Worm (Caenorhabditis elegans) whole organism, L4 larva: ENCODE measurements around the gene W10G6.6.

ENCODE experiments used
- F26F4.8 ChIP-seq: fragments of 200-800 bp; sonication (Bioruptor generic); conservative IDR thresholded peaks from 2 replicates; pipeline ENCODE4 v1.3.6; 2022; ENCODE audit warnings: missing genetic modification characterization, missing compliant biosample characterization
- F44E2.7 ChIP-seq: fragments of 200-800 bp; sonication (Bioruptor generic); IDR thresholded peaks from 2 replicates; pipeline ENCODE4 v2.1.2; 2022; ENCODE audit warnings: missing genetic modification characterization, missing compliant biosample characterization
- F49E8.2 ChIP-seq: sonication (generic microtip); optimal IDR thresholded peaks from 2 replicates; lab custom pipeline; 2016; ENCODE audit warnings: missing compliant biosample characterization, mild to moderate bottlenecking, missing genetic modification characterization, borderline replicate concordance
- T20F7.1 ChIP-seq: fragments of 200-800 bp; sonication (Bioruptor generic); optimal IDR thresholded peaks from 2 replicates; lab custom pipeline; 2018; ENCODE audit warnings: mild to moderate bottlenecking, missing genetic modification characterization, missing compliant biosample characterization
- ZK337.2 ChIP-seq: fragments of 200-800 bp; sonication (Bioruptor generic); IDR thresholded peaks from 2 replicates; pipeline ENCODE4 v1.3.6; 2022; ENCODE audit warnings: missing genetic modification reagents, missing genetic modification characterization, missing compliant biosample characterization
- aha-1 ChIP-seq: fragments of 150-350 bp; peaks from one replicate; lab custom pipeline; 2014; ENCODE audit warnings: missing biosample characterization, missing genetic modification characterization
- ceh-44 ChIP-seq: fragments of 200-800 bp; sonication (Bioruptor generic); IDR thresholded peaks from 2 replicates; pipeline ENCODE4 v1.3.6; 2022; ENCODE audit warnings: missing genetic modification reagents, missing genetic modification characterization, missing compliant biosample characterization
- ceh-82 ChIP-seq: sonication (generic microtip); optimal IDR thresholded peaks from 2 replicates; lab custom pipeline; 2017; ENCODE audit warnings: missing biosample characterization, missing genetic modification characterization
- ces-1 ChIP-seq: fragments of 150-350 bp; sonication (generic microtip); optimal IDR thresholded peaks from 4 replicates; lab custom pipeline; 2014; ENCODE audit warnings: missing biosample characterization, missing genetic modification reagents, missing genetic modification characterization
- cey-2 ChIP-seq: sonication (generic microtip); optimal IDR thresholded peaks from 3 replicates; lab custom pipeline; 2017; ENCODE audit warnings: missing genetic modification characterization, mild to moderate bottlenecking, missing compliant biosample characterization, antibody characterized with exemption, borderline replicate concordance; ENCODE audit not compliant: insufficient read depth
- ctbp-1 ChIP-seq: fragments of 200-800 bp; sonication (Bioruptor generic); IDR thresholded peaks from 2 replicates; pipeline ENCODE4 v1.3.6; 2022; ENCODE audit warnings: missing genetic modification reagents, missing genetic modification characterization, missing compliant biosample characterization
- daf-12 ChIP-seq: fragments of 150-350 bp; optimal IDR thresholded peaks from 2 replicates; lab custom pipeline; 2014; ENCODE audit warnings: missing biosample characterization, missing genetic modification reagents, missing genetic modification characterization
- daf-16 ChIP-seq, 3 experiments: sonication (generic microtip); optimal IDR thresholded peaks; 2 replicates each; lab custom pipeline; 2016 to 2017; ENCODE audit warnings: missing genetic modification characterization in 3 of 3, missing genetic modification reagents in 3 of 3, mild to moderate bottlenecking in 2 of 3, missing compliant biosample characterization in 2 of 3, missing biosample characterization in 1 of 3, moderate library complexity in 1 of 3
- dmd-6 ChIP-seq: fragments of 200-800 bp; sonication (Bioruptor generic); IDR thresholded peaks from 2 replicates; pipeline ENCODE4 v1.3.6; 2022; ENCODE audit warnings: missing genetic modification reagents, missing genetic modification characterization, missing compliant biosample characterization
- duxl-1 ChIP-seq: sonication (generic microtip); optimal IDR thresholded peaks from 2 replicates; lab custom pipeline; 2016; ENCODE audit warnings: mild to moderate bottlenecking, missing genetic modification characterization, moderate library complexity, missing compliant biosample characterization; ENCODE audit not compliant: poor library complexity
- jun-1 ChIP-seq: fragments of 150-350 bp; optimal IDR thresholded peaks from 2 replicates; lab custom pipeline; 2014; ENCODE audit warnings: missing biosample characterization, missing genetic modification reagents, missing genetic modification characterization
- lin-13 ChIP-seq: fragments of 150-350 bp; optimal IDR thresholded peaks from 2 replicates; lab custom pipeline; 2014; ENCODE audit warnings: missing biosample characterization, missing genetic modification reagents, missing genetic modification characterization
- lin-15B ChIP-seq: fragments of 150-350 bp; sonication (generic microtip); optimal IDR thresholded peaks from 3 replicates; lab custom pipeline; 2014; ENCODE audit warnings: missing biosample characterization, missing genetic modification characterization
- madf-9 ChIP-seq: fragments of 200-800 bp; sonication (Bioruptor generic); conservative IDR thresholded peaks from 2 replicates; pipeline ENCODE4 v1.3.6; 2022; ENCODE audit warnings: missing genetic modification reagents, missing genetic modification characterization, missing compliant biosample characterization
- mdl-1 ChIP-seq, 2 experiments: fragments of 150-350 bp in 1 of 2; sonication (generic microtip) in 1 of 2; optimal IDR thresholded peaks; 2 replicates each; lab custom pipeline; 2014 to 2017; ENCODE audit warnings: missing biosample characterization in 2 of 2, missing genetic modification characterization in 2 of 2
- mdt-29 ChIP-seq: fragments of 200-800 bp; sonication (Bioruptor generic); IDR thresholded peaks from 2 replicates; pipeline ENCODE4 v1.3.6; 2022; ENCODE audit warnings: missing genetic modification reagents, missing genetic modification characterization, missing compliant biosample characterization
- mep-1 ChIP-seq: fragments of 150-350 bp; sonication (generic microtip); optimal IDR thresholded peaks from 3 replicates; lab custom pipeline; 2014; ENCODE audit warnings: missing biosample characterization, missing genetic modification characterization
- mxl-2 ChIP-seq: fragments of 200-800 bp; sonication (Bioruptor generic); conservative IDR thresholded peaks from 2 replicates; pipeline ENCODE4 v1.3.6; 2022; ENCODE audit warnings: missing genetic modification reagents, missing genetic modification characterization, missing compliant biosample characterization
- mxl-3 ChIP-seq: fragments of 200-800 bp; sonication (Bioruptor generic); optimal IDR thresholded peaks from 2 replicates; lab custom pipeline; 2018; ENCODE audit warnings: mild to moderate bottlenecking, missing genetic modification characterization, missing compliant biosample characterization
- nhr-28 ChIP-seq: fragments of 150-350 bp; optimal IDR thresholded peaks from 2 replicates; lab custom pipeline; 2014; ENCODE audit warnings: missing biosample characterization, missing genetic modification characterization
- nhr-6 ChIP-seq: fragments of 150-350 bp; optimal IDR thresholded peaks from 2 replicates; lab custom pipeline; 2014; ENCODE audit warnings: missing biosample characterization, missing genetic modification characterization
- php-3 ChIP-seq: fragments of 200-800 bp; sonication (Bioruptor generic); IDR thresholded peaks from 2 replicates; pipeline ENCODE4 v1.3.6; 2022; ENCODE audit warnings: missing genetic modification reagents, missing genetic modification characterization, missing compliant biosample characterization
- rbr-2 ChIP-seq: sonication (generic microtip); optimal IDR thresholded peaks from 2 replicates; lab custom pipeline; 2016; ENCODE audit warnings: missing genotype, missing genetic modification characterization, missing compliant biosample characterization
- saeg-2 ChIP-seq: fragments of 200-800 bp; sonication (Bioruptor generic); IDR thresholded peaks from 2 replicates; pipeline ENCODE4 v1.3.6; 2022; ENCODE audit warnings: missing genetic modification reagents, missing genetic modification characterization, missing compliant biosample characterization
- set-16 ChIP-seq: fragments of 200-800 bp; sonication (Bioruptor generic); IDR thresholded peaks from 2 replicates; pipeline ENCODE4 v1.3.6; 2022; ENCODE audit warnings: missing genetic modification reagents, missing genetic modification characterization, missing compliant biosample characterization
- snpc-4 ChIP-seq: fragments of 150-350 bp; optimal IDR thresholded peaks from 2 replicates; lab custom pipeline; 2014; ENCODE audit warnings: missing biosample characterization, missing genetic modification characterization
- unc-39 ChIP-seq: sonication (generic microtip); optimal IDR thresholded peaks from 2 replicates; lab custom pipeline; 2017; ENCODE audit warnings: missing biosample characterization, missing genetic modification characterization
- unc-62 ChIP-seq, 3 experiments: fragments of 150-350 bp in 1 of 3; sonication (generic microtip); optimal IDR thresholded peaks in 2 of 3; peaks in 1 of 3; 1 replicate in 1 of 3; 2 replicates in 2 of 3; lab custom pipeline; 2014 to 2017; ENCODE audit warnings: missing biosample characterization in 3 of 3, missing genetic modification characterization in 3 of 3, missing genetic modification reagents in 3 of 3, missing genotype in 1 of 3
- vab-7 ChIP-seq: fragments of 200-800 bp; sonication (Bioruptor generic); IDR thresholded peaks from 2 replicates; pipeline ENCODE4 v1.3.6; 2022; ENCODE audit warnings: missing genetic modification reagents, missing genetic modification characterization, missing compliant biosample characterization
- zip-2 ChIP-seq: fragments of 150-350 bp; optimal IDR thresholded peaks from 2 replicates; lab custom pipeline; 2014; ENCODE audit warnings: missing biosample characterization, missing genetic modification characterization

Gene W10G6.6

ce11 chrX:16271147-16271546 is 20.6 kb upstream of the W10G6.6 start (continued):
- no peak for TF ChIP-seq daf-12 (tag; lab: Kevin White, UChicago)

DNA sequence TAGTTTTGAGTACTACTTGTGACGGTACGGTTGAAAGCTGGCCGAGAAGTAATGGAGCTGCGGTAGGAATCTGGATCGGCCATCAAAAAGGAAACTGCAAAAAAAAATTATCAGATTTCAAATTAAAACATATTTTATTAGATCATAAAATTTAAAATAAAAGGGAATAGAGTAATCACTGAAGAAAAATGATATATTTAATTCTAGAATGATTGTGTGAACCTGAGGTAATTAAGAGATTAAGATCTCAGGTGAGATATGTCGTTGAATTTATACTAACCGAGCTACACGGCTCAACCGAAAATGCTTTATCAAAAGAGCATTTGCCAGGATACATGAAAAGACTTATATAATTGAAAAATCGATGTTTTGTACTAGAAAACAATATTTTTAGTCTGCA is 19.4 kb upstream of the W10G6.6 start, which contains the start of gene ifa-3:
Gene ifa-3 (minus strand): TSS at position 101 of the 400 bp plus-strand sequence.
- TF ChIP-seq vab-7 (GFP tag; lab: Robert Waterston, UW): no peak

DNA sequence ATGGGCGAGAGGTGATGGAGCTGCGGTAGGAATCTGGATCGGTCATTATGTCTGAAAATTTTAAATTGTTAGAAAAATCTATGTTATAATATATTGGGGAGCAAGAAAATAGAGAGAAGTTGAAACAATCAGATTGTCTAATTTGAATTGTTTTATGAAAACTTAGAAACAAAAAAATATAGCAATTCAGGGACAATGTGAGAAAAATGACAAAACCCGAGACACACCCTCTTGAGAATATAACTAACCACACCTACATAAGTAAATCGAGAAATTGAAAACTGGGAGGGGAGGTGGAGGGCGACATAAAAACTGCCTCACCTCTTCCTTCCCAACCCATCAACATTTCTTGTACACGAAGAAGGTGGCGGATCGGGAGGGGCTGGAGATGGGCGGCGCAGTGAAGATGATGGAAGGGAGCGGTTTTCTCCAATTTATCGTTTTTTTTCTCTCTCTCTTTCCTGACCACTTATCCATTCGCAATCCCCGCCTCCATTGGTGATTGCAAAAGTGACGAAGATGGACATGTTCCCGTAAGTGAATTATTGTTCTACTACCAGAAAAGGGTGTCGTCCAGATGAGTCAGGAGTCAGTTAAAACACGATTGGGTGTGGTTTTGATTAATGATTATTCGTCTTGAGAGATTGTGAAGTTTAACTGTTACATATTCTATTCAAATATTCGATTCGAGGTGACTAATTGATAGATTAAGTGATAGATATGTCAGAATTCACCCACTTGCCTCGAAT is 15.2 kb upstream of the W10G6.6 start, which contains the start of gene mua-6:
Gene mua-6 (minus strand): TSS at position 51 of the 749 bp plus-strand sequence.
- TF ChIP-seq daf-16 (GFP tag; optimal IDR thresholded peaks at IDR 0.05; lab: Kevin White, UChicago) (no peak), daf-16 (tag; optimal IDR thresholded peaks at IDR 0.05; lab: Kevin White, UChicago) (no peak), F49E8.2 (tag; lab: Kevin White, UChicago) (no peak), F44E2.7 (GFP tag; lab: Robert Waterston, UW) (no peak), cey-2 (tag; lab: Kevin White, UChicago) (no peak), unc-62 (GFP tag; optimal IDR thresholded peaks at IDR 0.05 in 1 of 2; lab: Kevin White, UChicago) (peak in 1 of 2 experiments; percentile 12), unc-62 (tag; optimal IDR thresholded peaks at IDR 0.05; lab: Kevin White, UChicago) (no peak), ctbp-1 (GFP tag; lab: Robert Waterston, UW) (no peak), mep-1 (tag; lab: Kevin White, UChicago) (no peak), aha-1 (tag; lab: Kevin White, UChicago) (no peak), lin-15B (tag; lab: Kevin White, UChicago) (no peak), set-16 (GFP tag; lab: Robert Waterston, UW) (0 out of 2 replicates have a peak, but pooled peaks have one; percentile 6), php-3 (GFP tag; lab: Robert Waterston, UW) (no peak), duxl-1 (tag; lab: Kevin White, UChicago) (no peak), ZK337.2 (no peak), T20F7.1 (GFP tag; lab: Kevin White, UChicago) (no peak), F26F4.8 (GFP tag; lab: Robert Waterston, UW) (no peak), dmd-6 (0 out of 2 replicates have a peak, but pooled peaks have one; percentile 8), ces-1 (GFP tag; lab: Kevin White, UChicago) (no peak), mxl-2 (GFP tag; lab: Robert Waterston, UW) (no peak), madf-9 (no peak), mxl-3 (GFP tag; lab: Kevin White, UChicago) (peak; percentile 40), nhr-6 (no peak)

DNA sequence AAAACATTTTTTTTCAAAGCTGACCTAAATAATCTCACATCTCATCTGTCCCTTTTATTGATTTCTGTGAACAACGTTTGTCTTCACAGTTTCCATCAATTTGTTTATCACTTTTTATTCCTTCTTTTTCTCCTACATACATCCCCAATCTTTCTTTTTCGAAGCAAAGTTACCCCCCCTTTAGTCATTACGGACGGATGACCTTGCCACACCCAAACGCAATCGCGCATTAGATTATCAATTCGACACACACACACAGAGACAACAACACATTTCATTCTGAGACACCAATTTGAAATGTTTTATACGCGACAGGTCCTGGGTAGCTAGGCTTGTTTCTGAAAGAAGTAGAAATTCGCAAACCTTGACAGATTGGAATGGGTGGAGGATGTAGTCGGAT is 12.7 kb upstream of the W10G6.6 start:
- TF ChIP-seq unc-62 (GFP tag; optimal IDR thresholded peaks at IDR 0.05 in 1 of 2; lab: Kevin White, UChicago) (peak in 1 of 2 experiments; percentile 98), unc-62 (tag; optimal IDR thresholded peaks at IDR 0.05; lab: Kevin White, UChicago) (no peak), ceh-44 (no peak), mdl-1 (tag; optimal IDR thresholded peaks at IDR 0.05; lab: Kevin White, UChicago) (no peak), lin-13 (no peak), mxl-3 (GFP tag; lab: Kevin White, UChicago) (peak; percentile 2), zip-2 (no peak), saeg-2 (no peak), rbr-2 (no peak), ceh-82 (tag; lab: Kevin White, UChicago) (no peak), jun-1 (tag; lab: Kevin White, UChicago) (no peak), snpc-4 (tag; lab: Kevin White, UChicago) (no peak), nhr-28 (tag; lab: Kevin White, UChicago) (peak; percentile 30), mdt-29 (GFP tag; lab: Robert Waterston, UW) (no peak), unc-39 (tag; lab: Kevin White, UChicago) (no peak)
